Fruit fly (Drosophila melanogaster) whole organism, wandering third instar larva: ENCODE results near the gene CG5399.

ENCODE experiments used
- Abd-B ChIP-seq: fragments of >200 bp; optimal IDR thresholded peaks from 2 replicates; lab custom pipeline; 2017; ENCODE audit warnings: missing biosample characterization, missing genetic modification characterization
- CG32264 ChIP-seq: fragments of 200-800 bp; sonication (Bioruptor generic); optimal IDR thresholded peaks from 2 replicates; lab custom pipeline; 2016; ENCODE audit warnings: missing biosample characterization, missing genetic modification characterization
- CG9705 ChIP-seq: fragments of 200-800 bp; sonication (Bioruptor generic); optimal IDR thresholded peaks from 2 replicates; lab custom pipeline; 2018; ENCODE audit warnings: missing biosample characterization, mild to moderate bottlenecking, missing genetic modification characterization
- CrebA ChIP-seq: fragments of 200-800 bp; sonication (Bioruptor generic); optimal IDR thresholded peaks from 2 replicates; lab custom pipeline; 2016; ENCODE audit warnings: missing biosample characterization, mild to moderate bottlenecking, missing genetic modification characterization, borderline replicate concordance
- Dfd ChIP-seq: fragments of >200 bp; optimal IDR thresholded peaks from 2 replicates; lab custom pipeline; 2017; ENCODE audit warnings: missing biosample characterization, missing genetic modification characterization
- Dif ChIP-seq: fragments of 200-275, 200-300 bp; sonication (Bioruptor generic); optimal IDR thresholded peaks from 2 replicates; lab custom pipeline; 2018; ENCODE audit warnings: missing biosample characterization, missing genetic modification characterization; ENCODE audit not compliant: partially characterized antibody
- GATAd ChIP-seq: sonication (Bioruptor generic); optimal IDR thresholded peaks from 2 replicates; lab custom pipeline; 2016; ENCODE audit warnings: missing biosample characterization, missing genetic modification characterization
- HLH106 ChIP-seq: fragments of 200-800 bp; optimal IDR thresholded peaks from 3 replicates; lab custom pipeline; 2019; ENCODE audit warnings: missing biosample characterization, mild to moderate bottlenecking, missing genetic modification characterization, moderate library complexity
- Hnf4 ChIP-seq: fragments of 200-800 bp; sonication (Bioruptor generic); optimal IDR thresholded peaks from 2 replicates; lab custom pipeline; 2016; ENCODE audit warnings: missing biosample characterization, mild to moderate bottlenecking, missing genetic modification characterization
- Hr78 ChIP-seq: fragments of >200 bp; optimal IDR thresholded peaks from 2 replicates; lab custom pipeline; 2017; ENCODE audit warnings: missing biosample characterization, missing genetic modification characterization
- Hr83 ChIP-seq: fragments of 200-300 bp; sonication (Bioruptor generic); optimal IDR thresholded peaks from 2 replicates; lab custom pipeline; 2016; ENCODE audit warnings: missing biosample characterization, mild to moderate bottlenecking, missing genetic modification characterization, moderate library complexity; ENCODE audit not compliant: poor library complexity, severe bottlenecking
- Jra ChIP-seq: sonication (Bioruptor generic); optimal IDR thresholded peaks from 2 replicates; lab custom pipeline; 2016; ENCODE audit warnings: missing biosample characterization, missing genetic modification characterization
- Mio ChIP-seq: sonication (Bioruptor generic); optimal IDR thresholded peaks from 2 replicates; lab custom pipeline; 2016; ENCODE audit warnings: missing biosample characterization, missing genetic modification characterization
- Myc ChIP-seq: fragments of >200 bp; optimal IDR thresholded peaks from 2 replicates; lab custom pipeline; 2017
- N ChIP-seq: fragments of >200 bp; optimal IDR thresholded peaks from 2 replicates; lab custom pipeline; 2018; ENCODE audit warnings: missing biosample characterization, missing external identifiers, missing genetic modification characterization
- Sp1 ChIP-seq: fragments of 200-800 bp; sonication (Bioruptor generic); optimal IDR thresholded peaks from 3 replicates; lab custom pipeline; 2019; ENCODE audit warnings: missing biosample characterization, mild to moderate bottlenecking, missing genetic modification characterization, moderate library complexity
- Vsx2 ChIP-seq: fragments of 200-300, 225-300 bp; sonication (Bioruptor generic); optimal IDR thresholded peaks from 2 replicates; lab custom pipeline; 2018; ENCODE audit warnings: missing biosample characterization, missing genetic modification characterization; ENCODE audit not compliant: partially characterized antibody
- br ChIP-seq: fragments of 200-800 bp; sonication (Bioruptor generic); optimal IDR thresholded peaks from 2 replicates; lab custom pipeline; 2016; ENCODE audit warnings: missing biosample characterization, missing genetic modification characterization
- brk ChIP-seq: fragments of 200-800 bp; sonication (Bioruptor generic); optimal IDR thresholded peaks from 2 replicates; lab custom pipeline; 2016; ENCODE audit warnings: missing biosample characterization, mild to moderate bottlenecking, missing genetic modification characterization
- dl ChIP-seq, 2 experiments: fragments of 175-275, 200-275 bp in 1 of 2; fragments of 200-275 bp in 1 of 2; sonication (Bioruptor generic); optimal IDR thresholded peaks; lab custom pipeline; 2018; ENCODE audit warnings: mild to moderate bottlenecking in 2 of 2, missing biosample characterization in 2 of 2, missing genetic modification characterization in 2 of 2, moderate library complexity in 2 of 2; ENCODE audit not compliant: partially characterized antibody in 2 of 2, insufficient read depth in 1 of 2
- dmrt93B ChIP-seq: fragments of 200-800 bp; sonication (Bioruptor generic); optimal IDR thresholded peaks from 2 replicates; lab custom pipeline; 2018; ENCODE audit warnings: missing biosample characterization, mild to moderate bottlenecking, missing genetic modification characterization
- dsf ChIP-seq: sonication (Bioruptor generic); optimal IDR thresholded peaks from 2 replicates; lab custom pipeline; 2016; ENCODE audit warnings: missing biosample characterization, missing genetic modification characterization, borderline replicate concordance
- foxo ChIP-seq, 2 experiments: fragments of 200-800 bp; sonication (Bioruptor generic); optimal IDR thresholded peaks; 2 replicates in 1 of 2; 3 replicates in 1 of 2; lab custom pipeline; 2016 to 2017; ENCODE audit warnings: missing biosample characterization in 2 of 2, missing genetic modification characterization in 2 of 2
- fru ChIP-seq: fragments of 200-800 bp; sonication (Bioruptor generic); optimal IDR thresholded peaks from 3 replicates; lab custom pipeline; 2016; ENCODE audit warnings: missing biosample characterization, mild to moderate bottlenecking, missing genetic modification characterization
- h ChIP-seq: fragments of 200-800 bp; sonication (Bioruptor generic); optimal IDR thresholded peaks from 3 replicates; lab custom pipeline; 2016; ENCODE audit warnings: missing biosample characterization, mild to moderate bottlenecking, missing genetic modification characterization
- jim ChIP-seq: fragments of 175-275, 200-325 bp; sonication (Bioruptor generic); optimal IDR thresholded peaks from 2 replicates; lab custom pipeline; 2016; ENCODE audit warnings: missing biosample characterization, mild to moderate bottlenecking, missing genetic modification characterization
- lola ChIP-seq: fragments of >200 bp; optimal IDR thresholded peaks from 2 replicates; lab custom pipeline; 2017; ENCODE audit warnings: missing biosample characterization, missing genetic modification characterization
- pan ChIP-seq: fragments of >200 bp; optimal IDR thresholded peaks from 2 replicates; lab custom pipeline; 2017
- psq ChIP-seq: fragments of 200-800 bp; sonication (Bioruptor generic); optimal IDR thresholded peaks from 3 replicates; lab custom pipeline; 2017; ENCODE audit warnings: missing biosample characterization, mild to moderate bottlenecking, missing genetic modification characterization, moderate library complexity
- sv ChIP-seq: fragments of 200-800 bp; sonication (Bioruptor generic); optimal IDR thresholded peaks from 3 replicates; lab custom pipeline; 2016; ENCODE audit warnings: missing biosample characterization, missing genetic modification characterization
- tai ChIP-seq: sonication (Bioruptor generic); optimal IDR thresholded peaks from 2 replicates; lab custom pipeline; 2016; ENCODE audit warnings: missing biosample characterization, missing genetic modification characterization
- usp ChIP-seq: fragments of >200 bp; optimal IDR thresholded peaks from 2 replicates; lab custom pipeline; 2017; ENCODE audit warnings: missing biosample characterization, missing genetic modification characterization
- woc ChIP-seq: sonication (Bioruptor generic); optimal IDR thresholded peaks from 2 replicates; lab custom pipeline; 2016; ENCODE audit warnings: missing biosample characterization, mild to moderate bottlenecking, missing genetic modification characterization

The CG5399 gene

dm6 chr3R:15700801-15701200 is 5.8 kb downstream of the CG5399 start:
- TF ChIP-seq Vsx2 (GFP tag; lab: Kevin White, UChicago) = no peak
- no peak for TF ChIP-seq GATAd (GFP tag; lab: Kevin White, UChicago)
- no peak for TF ChIP-seq jim
- TF ChIP-seq CG9705 (GFP tag; lab: Kevin White, UChicago) = no peak
- no peak for TF ChIP-seq N (GFP tag; lab: Kevin White, UChicago)
- TF ChIP-seq tai (GFP tag; lab: Kevin White, UChicago) = no peak
- no peak for TF ChIP-seq h
- no peak for TF ChIP-seq br (GFP tag; lab: Kevin White, UChicago)
- TF ChIP-seq Hr83 (GFP tag; lab: Kevin White, UChicago) = no peak

dm6 chr3R:15704376-15704775 is 9.3 kb downstream of the CG5399 start, which contains the start of gene CG5404:
CG5404 (plus strand) TSS chr3R:15704676.
- TF ChIP-seq Dif (no peak), tai (GFP tag; lab: Kevin White, UChicago) (no peak), N (GFP tag; lab: Kevin White, UChicago) (no peak), Mio (GFP tag; lab: Kevin White, UChicago) (no peak), CrebA (no peak), woc (GFP tag; lab: Kevin White, UChicago) (no peak), jim (no peak), sv (GFP tag; lab: Kevin White, UChicago) (no peak), brk (GFP tag; lab: Kevin White, UChicago) (no peak), dsf (GFP tag; lab: Kevin White, UChicago) (no peak), GATAd (GFP tag; lab: Kevin White, UChicago) (no peak), br (GFP tag; lab: Kevin White, UChicago) (no peak), Hr78 (GFP tag; lab: Kevin White, UChicago) (no peak), pan (no peak), Sp1 (GFP tag; lab: Kevin White, UChicago) (no peak), Hnf4 (GFP tag; lab: Kevin White, UChicago) (no peak), lola (GFP tag; lab: Kevin White, UChicago) (no peak)

DNA sequence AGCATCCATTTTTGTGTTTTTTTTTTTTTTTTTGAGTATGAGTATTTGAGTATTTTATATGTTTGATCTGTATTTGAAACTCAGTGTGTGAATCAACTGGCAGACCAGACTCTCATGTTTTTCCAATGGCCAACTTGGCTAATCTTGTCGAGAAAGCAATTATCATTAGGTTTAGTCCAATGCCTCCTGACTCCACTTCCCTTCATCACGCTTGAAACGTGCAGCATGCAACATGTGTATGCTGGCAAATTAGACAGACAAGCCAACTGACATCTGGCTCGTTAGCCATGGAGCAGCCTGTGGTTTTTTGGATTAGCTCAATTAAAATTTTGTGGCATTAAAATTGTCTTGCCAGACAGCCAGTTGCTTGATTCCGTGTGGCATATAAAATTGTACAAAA is 21.4 kb downstream of the CG5399 start, which contains the start of gene CG31294:
Gene CG31294 (minus strand): TSS at position 101 of the 400 bp plus-strand sequence.
- TF ChIP-seq Vsx2 (GFP tag; lab: Kevin White, UChicago) (no peak), Jra (no peak), HLH106 (tag; lab: Kevin White, UChicago) (no peak), Hr78 (GFP tag; lab: Kevin White, UChicago) (no peak), br (GFP tag; lab: Kevin White, UChicago) (no peak), N (GFP tag; lab: Kevin White, UChicago) (no peak)

DNA sequence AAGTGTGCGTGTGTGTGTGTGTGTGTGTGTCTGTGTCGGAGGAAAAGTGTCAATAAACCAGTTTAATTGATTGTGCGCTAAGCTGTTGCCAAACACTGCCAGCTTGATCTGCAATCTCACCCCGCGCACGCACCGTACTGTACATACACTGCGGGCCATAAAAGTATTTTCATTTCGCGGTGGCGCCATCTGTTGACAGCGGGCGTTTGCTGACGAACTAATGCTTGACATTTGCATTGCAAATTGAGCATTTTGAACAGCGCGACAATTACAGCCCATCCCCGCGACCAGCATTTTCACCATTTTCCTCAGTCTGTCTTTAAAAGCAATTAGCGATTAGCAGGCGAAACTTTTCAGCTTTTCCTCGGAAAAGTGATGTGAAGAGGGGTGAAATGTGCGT is 35.6 kb downstream of the CG5399 start:
- TF ChIP-seq tai (GFP tag; lab: Kevin White, UChicago) (no peak), Dfd (peak; percentile 53)

dm6 chr3R:15731446-15731845 is 36.4 kb downstream of the CG5399 start, which contains the start of gene CG34274:
CG34274 (plus strand) TSS chr3R:15731746.
- TF ChIP-seq Abd-B (GFP tag; lab: Kevin White, UChicago) (no peak), h (no peak), CG32264 (GFP tag; lab: Kevin White, UChicago) (no peak), Myc (lab: Kevin White, UChicago) (no peak), Vsx2 (GFP tag; lab: Kevin White, UChicago) (no peak), CG9705 (GFP tag; lab: Kevin White, UChicago) (no peak), N (GFP tag; lab: Kevin White, UChicago) (no peak), Hnf4 (GFP tag; lab: Kevin White, UChicago) (no peak), woc (GFP tag; lab: Kevin White, UChicago) (no peak), dl (GFP tag; optimal IDR thresholded peaks at IDR 0.05; lab: Kevin White, UChicago; ENCODE audit: insufficient read depth in 1 of 2, partially characterized antibody in 2 of 2) (no peak), foxo (GFP tag; optimal IDR thresholded peaks at IDR 0.05; lab: Kevin White, UChicago) (no peak), Sp1 (GFP tag; lab: Kevin White, UChicago) (no peak), psq (GFP tag; lab: Kevin White, UChicago) (no peak), usp (GFP tag; lab: Kevin White, UChicago) (no peak), dmrt93B (no peak), fru (no peak), Dfd (no peak), Dif (no peak), jim (no peak), HLH106 (tag; lab: Kevin White, UChicago) (no peak)
- TF ChIP-seq, all 38 proteins: peak for 0
